Fruit fly (Drosophila melanogaster): ENCODE data around the gene Las.
A peak's percentile ranks its signal among the peaks of the same experiment; 100 is the strongest.

Las gene

dm6 chr3L:20401026-20401912 is 30.9 kb downstream of the Las start, which contains the start of gene trbl (continued):
- peak; percentile 77 for TF ChIP-seq exex (tag; optimal IDR thresholded peaks at IDR 0.05)
- TF ChIP-seq Hmr (GFP tag; optimal IDR thresholded peaks at IDR 0.05), result peak; percentile 59
- no peak for TF ChIP-seq CG18619 (GFP tag; optimal IDR thresholded peaks at IDR 0.05)
- TF ChIP-seq Abd-B (GFP tag; optimal IDR thresholded peaks at IDR 0.05), result no peak
- TF ChIP-seq CG32772 (GFP tag; IDR thresholded peaks at IDR 0.05), result no peak
- TF ChIP-seq BEAF-32 (GFP tag; optimal IDR thresholded peaks at IDR 0.05), result peak; percentile 5
- no peak for TF ChIP-seq Rfx (GFP tag; IDR thresholded peaks at IDR 0.05)
- TF ChIP-seq Hr39 (optimal IDR thresholded peaks at IDR 0.05), result no peak
- peak; percentile 78 for TF ChIP-seq CG34224 (GFP tag; IDR thresholded peaks at IDR 0.05; ENCODE audit: partially characterized antibody)
- peak; percentile 70 for TF ChIP-seq CG13287 (GFP tag; IDR thresholded peaks at IDR 0.05; ENCODE audit: partially characterized antibody)
- TF ChIP-seq CG6791 (GFP tag; IDR thresholded peaks at IDR 0.05; ENCODE audit: partially characterized antibody), result peak; percentile 97
- peak; percentile 62 for TF ChIP-seq CG7745 (tag; optimal IDR thresholded peaks at IDR 0.05)
- TF ChIP-seq CG9437 (GFP tag; optimal IDR thresholded peaks at IDR 0.05), result peak; percentile 47
- TF ChIP-seq CG13624 (GFP tag; optimal IDR thresholded peaks at IDR 0.05), result peak; percentile 69
- no peak for TF ChIP-seq jumu (GFP tag; optimal IDR thresholded peaks at IDR 0.05)
- no peak for TF ChIP-seq gce (GFP tag; IDR thresholded peaks at IDR 0.05)
- TF ChIP-seq Camta (GFP tag; optimal IDR thresholded peaks at IDR 0.05), result no peak
- TF ChIP-seq inv (GFP tag; IDR thresholded peaks at IDR 0.05; ENCODE audit: partially characterized antibody), result no peak
- TF ChIP-seq mirr (GFP tag; optimal IDR thresholded peaks at IDR 0.05), result peak; percentile 54
- TF ChIP-seq Dbx (GFP tag; IDR thresholded peaks at IDR 0.05), result peak; percentile 58; the same call in 2 of the 3 replicates
- peak; percentile 25 for TF ChIP-seq CG7839 (tag; optimal IDR thresholded peaks at IDR 0.05)
- no peak for TF ChIP-seq Six4 (GFP tag; optimal IDR thresholded peaks at IDR 0.05)
- no peak for TF ChIP-seq fru (optimal IDR thresholded peaks at IDR 0.05)
- peak; percentile 49 for TF ChIP-seq CG8478 (optimal IDR thresholded peaks at IDR 0.05)
- TF ChIP-seq Antp (GFP tag; optimal IDR thresholded peaks at IDR 0.05), result no peak
- TF ChIP-seq gcm (GFP tag; optimal IDR thresholded peaks at IDR 0.05), result peak; percentile 80
- TF ChIP-seq CG6272 (GFP tag; IDR thresholded peaks at IDR 0.05), result no peak
- TF ChIP-seq hkb (optimal IDR thresholded peaks at IDR 0.05), result no peak
- TF ChIP-seq hkb (GFP tag; IDR thresholded peaks at IDR 0.05), result peak; percentile 77
- TF ChIP-seq CG12104 (GFP tag; optimal IDR thresholded peaks at IDR 0.05), result no peak
- no peak for TF ChIP-seq CG9727 (GFP tag; optimal IDR thresholded peaks at IDR 0.05)
- no peak for TF ChIP-seq klu (GFP tag; IDR thresholded peaks at IDR 0.05)
- TF ChIP-seq pho (GFP tag; optimal IDR thresholded peaks at IDR 0.05), result no peak
- TF ChIP-seq oc (tag; optimal IDR thresholded peaks at IDR 0.05), result peak; percentile 47
- peak; percentile 61; the same call in 1 of the 2 replicates for TF ChIP-seq CG32532 (GFP tag; IDR thresholded peaks at IDR 0.05)
- no peak for TF ChIP-seq sug (tag; optimal IDR thresholded peaks at IDR 0.05)
- no peak for TF ChIP-seq gro (GFP tag; optimal IDR thresholded peaks at IDR 0.05)
- no peak for TF ChIP-seq dmrt11E (tag; optimal IDR thresholded peaks at IDR 0.05)
- TF ChIP-seq CG9215 (GFP tag; IDR thresholded peaks at IDR 0.05), result no peak
- peak; percentile 60 for TF ChIP-seq HLHmδ (GFP tag; optimal IDR thresholded peaks at IDR 0.05)
- peak; percentile 13 for TF ChIP-seq NC2β (GFP tag; optimal IDR thresholded peaks at IDR 0.05)
- TF ChIP-seq ewg (GFP tag; optimal IDR thresholded peaks at IDR 0.05), result no peak
- peak in 1 of 2 experiments; percentile 44 for TF ChIP-seq Hr78 (GFP tag; optimal IDR thresholded peaks at IDR 0.05)
- TF ChIP-seq Sry-δ (GFP tag; optimal IDR thresholded peaks at IDR 0.05), result no peak
- peak; percentile 91 for TF ChIP-seq CG17385 (GFP tag; optimal IDR thresholded peaks at IDR 0.05)
- peak; percentile 17 for TF ChIP-seq bigmax (GFP tag; optimal IDR thresholded peaks at IDR 0.05)
- peak; percentile 49 for TF ChIP-seq ara (GFP tag; IDR thresholded peaks at IDR 0.05)
- TF ChIP-seq CG18262 (tag; optimal IDR thresholded peaks at IDR 0.05), result no peak
- peak; percentile 13 for TF ChIP-seq Kr (GFP tag; optimal IDR thresholded peaks at IDR 0.05)
- no peak for TF ChIP-seq sob (GFP tag; IDR thresholded peaks at IDR 0.05)

Measured in whole organism, embryonic.